Worm (Caenorhabditis elegans) whole organism, midembryonic: Measurements from ENCODE around the gene ints-13.

Source experiments
- T22C8.4 ChIP-seq: fragments of 200-800 bp; sonication (Bioruptor generic); IDR thresholded peaks from 2 replicates; pipeline ENCODE4 v1.3.6; 2022; ENCODE audit warnings: missing genetic modification characterization, missing compliant biosample characterization
- cog-1 ChIP-seq: sonication (generic microtip); optimal IDR thresholded peaks from 2 replicates; lab custom pipeline; 2016; ENCODE audit warnings: missing genetic modification characterization, missing compliant biosample characterization
- flt-1 ChIP-seq: fragments of 200-800 bp; sonication (Bioruptor generic); IDR thresholded peaks from 2 replicates; pipeline ENCODE4 v1.3.6; 2022; ENCODE audit warnings: missing genetic modification characterization, missing compliant biosample characterization
- klf-2 ChIP-seq: fragments of 200-800 bp; sonication (Bioruptor generic); conservative IDR thresholded peaks from 2 replicates; pipeline ENCODE4 v1.3.6; 2022; ENCODE audit warnings: missing genetic modification reagents, missing genetic modification characterization, missing compliant biosample characterization
- med-1 ChIP-seq: sonication (generic microtip); optimal IDR thresholded peaks from 2 replicates; lab custom pipeline; 2017; ENCODE audit warnings: missing genetic modification characterization, mild to moderate bottlenecking, missing compliant biosample characterization, antibody characterized with exemption, missing genetic modification reagents; ENCODE audit not compliant: insufficient read depth
- ref-1 ChIP-seq: fragments of 200-800 bp; sonication (Bioruptor generic); conservative IDR thresholded peaks from 2 replicates; pipeline ENCODE4 v1.3.6; 2022; ENCODE audit warnings: missing genetic modification reagents, missing genetic modification characterization, missing compliant biosample characterization

ce11 chrIV:244843-245242 is 7.6 kb upstream of the ints-13 start, which contains the start of gene aass-1:
- TF ChIP-seq klf-2 (GFP tag; lab: Robert Waterston, UW) (no peak), flt-1 (no peak), cog-1 (tag; lab: Kevin White, UChicago) (no peak), ref-1 (GFP tag; lab: Robert Waterston, UW) (no peak), med-1 (GFP tag; lab: Kevin White, UChicago) (no peak), T22C8.4 (GFP tag; lab: Robert Waterston, UW) (no peak)
